Fruit fly (Drosophila melanogaster): ENCODE results near the gene CG4116.
A peak's percentile ranks its signal among the peaks of the same experiment; 100 is the strongest.

The CG4116 gene

dm6 chrX:3085839-3086238 lies 18.5 kb upstream of the CG4116 start (continued):
- TF ChIP-seq CG10209 (GFP tag; optimal IDR thresholded peaks at IDR 0.05) (peak; percentile 19), ken (GFP tag; IDR thresholded peaks at IDR 0.05) (peak; percentile 80), hbn (GFP tag; IDR thresholded peaks at IDR 0.05; ENCODE audit: partially characterized antibody) (no peak), BEAF-32 (GFP tag; optimal IDR thresholded peaks at IDR 0.05) (no peak), Oli (tag; optimal IDR thresholded peaks at IDR 0.05) (peak; percentile 42), Ets97D (GFP tag; optimal IDR thresholded peaks at IDR 0.05) (peak; percentile 15), CG10274 (GFP tag; optimal IDR thresholded peaks at IDR 0.05) (no peak), Myb (GFP tag; optimal IDR thresholded peaks at IDR 0.05) (peak; percentile 23), lilli (GFP tag; optimal IDR thresholded peaks at IDR 0.05) (peak; percentile 58), CG15514 (GFP tag; optimal IDR thresholded peaks at IDR 0.05) (no peak), CoRest (tag; optimal IDR thresholded peaks at IDR 0.05) (peak; percentile 41), CG9727 (GFP tag; optimal IDR thresholded peaks at IDR 0.05) (peak; percentile 40), CrebB (tag; optimal IDR thresholded peaks at IDR 0.05) (no peak), Hr39 (optimal IDR thresholded peaks at IDR 0.05) (no peak), Abd-B (GFP tag; optimal IDR thresholded peaks at IDR 0.05) (peak; percentile 47), dmrt11E (tag; optimal IDR thresholded peaks at IDR 0.05) (peak; percentile 65), CG14710 (tag; optimal IDR thresholded peaks at IDR 0.05) (peak; percentile 10), Awh (GFP tag; IDR thresholded peaks at IDR 0.05) (peak; percentile 88), sob (GFP tag; IDR thresholded peaks at IDR 0.05) (peak; percentile 60; the same call in 1 of the 2 replicates), en (GFP tag; optimal IDR thresholded peaks at IDR 0.05) (peak; percentile 58), sd (tag; optimal IDR thresholded peaks at IDR 0.05) (no peak), CG14050 (GFP tag; IDR thresholded peaks at IDR 0.05) (peak; percentile 42), CG5180 (GFP tag; optimal IDR thresholded peaks at IDR 0.05) (no peak), p53 (GFP tag; optimal IDR thresholded peaks at IDR 0.05) (peak; percentile 22), CG11093 (GFP tag; IDR thresholded peaks at IDR 0.05) (peak; percentile 64; the same call in 2 of the 3 replicates), CG43689 (GFP tag; IDR thresholded peaks at IDR 0.05) (0 out of 2 replicates have a peak, but pooled peaks have one; percentile 28), yki (optimal IDR thresholded peaks at IDR 0.05) (no peak), ftz-f1 (GFP tag; optimal IDR thresholded peaks at IDR 0.05) (no peak), CG17359 (tag; optimal IDR thresholded peaks at IDR 0.05) (peak; percentile 33), pfk (GFP tag; optimal IDR thresholded peaks at IDR 0.05) (no peak), CG42726 (GFP tag; IDR thresholded peaks at IDR 0.05; ENCODE audit: partially characterized antibody) (no peak), zen (tag; optimal IDR thresholded peaks at IDR 0.05) (no peak), crol (GFP tag; IDR thresholded peaks at IDR 0.05) (no peak), CG32772 (GFP tag; IDR thresholded peaks at IDR 0.05) (peak; percentile 70), CG12104 (GFP tag; optimal IDR thresholded peaks at IDR 0.05) (no peak), crc (GFP tag; optimal IDR thresholded peaks at IDR 0.05) (peak; percentile 44), lab (GFP tag; optimal IDR thresholded peaks at IDR 0.05) (no peak), ind (GFP tag; optimal IDR thresholded peaks at IDR 0.05) (peak; percentile 24), CG17829 (tag; optimal IDR thresholded peaks at IDR 0.05) (peak; percentile 32), cg (GFP tag; optimal IDR thresholded peaks at IDR 0.05) (no peak), ato (GFP tag; IDR thresholded peaks at IDR 0.05; ENCODE audit: partially characterized antibody) (no peak), CG3995 (GFP tag; optimal IDR thresholded peaks at IDR 0.05) (no peak), CG8388 (GFP tag; optimal IDR thresholded peaks at IDR 0.05) (peak; percentile 26), Optix (GFP tag; IDR thresholded peaks at IDR 0.05) (peak; percentile 79), jigr1 (GFP tag; IDR thresholded peaks at IDR 0.05) (peak; percentile 47; the same call in 1 of the 3 replicates), cato (GFP tag; optimal IDR thresholded peaks at IDR 0.05; ENCODE audit: borderline replicate concordance) (no peak), ttk (GFP tag; IDR thresholded peaks at IDR 0.05) (peak; percentile 79), gt (GFP tag; IDR thresholded peaks at IDR 0.05) (0 out of 2 replicates have a peak, but pooled peaks have one; percentile 41), CG18262 (tag; optimal IDR thresholded peaks at IDR 0.05) (no peak), Fer2 (tag; optimal IDR thresholded peaks at IDR 0.05) (no peak), CG6175 (GFP tag; IDR thresholded peaks at IDR 0.05) (no peak)
